Worm (Caenorhabditis elegans) whole organism, L1 larva: ENCODE results near the gene slcf-1.

Source experiments
- C34B4.2 ChIP-seq: sonication (generic microtip); optimal IDR thresholded peaks from 2 replicates; lab custom pipeline; 2017; ENCODE audit warnings: mild to moderate bottlenecking, missing genetic modification characterization, missing compliant biosample characterization
- aha-1 ChIP-seq: fragments of 150-350 bp; optimal IDR thresholded peaks from 2 replicates; lab custom pipeline; 2014; ENCODE audit warnings: missing biosample characterization, missing genetic modification characterization
- alr-1 ChIP-seq: fragments of 200-800 bp; sonication (Bioruptor generic); optimal IDR thresholded peaks from 2 replicates; lab custom pipeline; 2018; ENCODE audit warnings: borderline replicate concordance, mild to moderate bottlenecking, missing genetic modification characterization, missing compliant biosample characterization
- ama-1 ChIP-seq: fragments of 150-350 bp; optimal IDR thresholded peaks from 2 replicates; lab custom pipeline; 2014
- ceh-8 ChIP-seq: fragments of 200-800 bp; sonication (Bioruptor generic); optimal IDR thresholded peaks from 2 replicates; lab custom pipeline; 2018; ENCODE audit warnings: mild to moderate bottlenecking, missing genetic modification characterization, moderate library complexity, missing compliant biosample characterization
- ces-1 ChIP-seq: fragments of 150-350 bp; optimal IDR thresholded peaks from 2 replicates; lab custom pipeline; 2014; ENCODE audit warnings: missing biosample characterization, missing genetic modification reagents, missing genetic modification characterization
- efl-1 ChIP-seq, 4 experiments: fragments of 150-350 bp; optimal IDR thresholded peaks in 3 of 4; peaks in 1 of 4; 1 replicate in 1 of 4; 2 replicates in 3 of 4; lab custom pipeline; 2014; ENCODE audit warnings: missing biosample characterization in 2 of 4, missing genetic modification characterization in 2 of 4, missing genetic modification reagents in 2 of 4
- efl-3 ChIP-seq: fragments of 200-800 bp; sonication (Bioruptor generic); optimal IDR thresholded peaks from 2 replicates; lab custom pipeline; 2018; ENCODE audit warnings: mild to moderate bottlenecking, missing genetic modification characterization, missing compliant biosample characterization
- egl-13 ChIP-seq: sonication (generic microtip); optimal IDR thresholded peaks from 2 replicates; lab custom pipeline; 2016; ENCODE audit warnings: missing genotype, missing genetic modification reagents, missing genetic modification characterization, missing compliant biosample characterization
- egl-27 ChIP-seq, 2 experiments: fragments of 150-350 bp in 1 of 2; sonication (generic microtip); optimal IDR thresholded peaks; 3 replicates each; lab custom pipeline; 2017 to 2018; ENCODE audit warnings: missing biosample characterization in 2 of 2, missing genetic modification characterization in 2 of 2, missing genetic modification reagents in 2 of 2
- elt-2 ChIP-seq: sonication (generic microtip); optimal IDR thresholded peaks from 2 replicates; lab custom pipeline; 2016; ENCODE audit warnings: missing genetic modification characterization, mild to moderate bottlenecking, inconsistent platforms, missing compliant biosample characterization, missing genetic modification reagents
- elt-3 ChIP-seq, 6 experiments: fragments of 150-350 bp in 1 of 6; sonication (generic microtip); optimal IDR thresholded peaks; 2 replicates each; lab custom pipeline; 2017 to 2018; ENCODE audit warnings: missing biosample characterization in 6 of 6, missing genetic modification characterization in 6 of 6, inconsistent platforms in 1 of 6
- fkh-10 ChIP-seq: sonication (generic microtip); optimal IDR thresholded peaks from 2 replicates; lab custom pipeline; 2017; ENCODE audit warnings: missing biosample characterization, missing genetic modification reagents, missing genetic modification characterization
- fkh-4 ChIP-seq: sonication (generic microtip); optimal IDR thresholded peaks from 2 replicates; lab custom pipeline; 2016; ENCODE audit warnings: missing compliant biosample characterization, missing genetic modification characterization, borderline replicate concordance
- fos-1 ChIP-seq: fragments of 150-350 bp; optimal IDR thresholded peaks from 2 replicates; lab custom pipeline; 2014; ENCODE audit warnings: missing biosample characterization, missing genetic modification characterization
- grh-1 ChIP-seq: fragments of 200-800 bp; sonication (Bioruptor generic); IDR thresholded peaks from 2 replicates; pipeline ENCODE4 v1.3.6; 2022; ENCODE audit warnings: missing genetic modification reagents, missing genetic modification characterization, missing compliant biosample characterization
- hlh-4 ChIP-seq: sonication (generic microtip); optimal IDR thresholded peaks from 2 replicates; lab custom pipeline; 2016; ENCODE audit warnings: mild to moderate bottlenecking, missing genetic modification characterization, missing compliant biosample characterization
- irx-1 ChIP-seq: sonication (generic microtip); optimal IDR thresholded peaks from 2 replicates; lab custom pipeline; 2016; ENCODE audit warnings: missing genetic modification characterization, missing compliant biosample characterization
- jun-1 ChIP-seq: fragments of 150-350 bp; optimal IDR thresholded peaks from 2 replicates; lab custom pipeline; 2014; ENCODE audit warnings: missing biosample characterization, missing genetic modification reagents, missing genetic modification characterization
- lin-13 ChIP-seq: fragments of 150-350 bp; optimal IDR thresholded peaks from 2 replicates; lab custom pipeline; 2014; ENCODE audit warnings: missing biosample characterization, missing genetic modification reagents, missing genetic modification characterization
- lin-35 ChIP-seq, 2 experiments: fragments of 150-350 bp; optimal IDR thresholded peaks; 2 replicates each; lab custom pipeline; 2014; ENCODE audit warnings: missing biosample characterization in 2 of 2, missing genetic modification characterization in 2 of 2, missing genetic modification reagents in 2 of 2
- lir-3 ChIP-seq: sonication (generic microtip); optimal IDR thresholded peaks from 2 replicates; lab custom pipeline; 2016; ENCODE audit warnings: mild to moderate bottlenecking, missing genetic modification characterization, moderate library complexity, missing compliant biosample characterization; ENCODE audit not compliant: poor library complexity
- lsy-2 ChIP-seq, 2 experiments: fragments of 150-350 bp; optimal IDR thresholded peaks; 2 replicates each; lab custom pipeline; 2014; ENCODE audit warnings: missing biosample characterization in 2 of 2, missing genetic modification characterization in 2 of 2
- mdl-1 ChIP-seq, 2 experiments: fragments of 150-350 bp; optimal IDR thresholded peaks; 2 replicates each; lab custom pipeline; 2014 to 2017; ENCODE audit warnings: missing biosample characterization in 2 of 2, missing genetic modification characterization in 2 of 2, inconsistent platforms in 1 of 2
- mep-1 ChIP-seq: fragments of 150-350 bp; optimal IDR thresholded peaks from 2 replicates; lab custom pipeline; 2014; ENCODE audit warnings: missing biosample characterization, missing genetic modification characterization
- nhr-20 ChIP-seq: sonication (generic microtip); optimal IDR thresholded peaks from 2 replicates; lab custom pipeline; 2016; ENCODE audit warnings: mild to moderate bottlenecking, missing genetic modification characterization, missing compliant biosample characterization
- nhr-237 ChIP-seq: fragments of 150-350 bp; optimal IDR thresholded peaks from 2 replicates; lab custom pipeline; 2014; ENCODE audit warnings: missing biosample characterization, missing genetic modification characterization
- nhr-71 ChIP-seq: sonication (generic microtip); optimal IDR thresholded peaks from 2 replicates; lab custom pipeline; 2016; ENCODE audit warnings: mild to moderate bottlenecking, missing genetic modification characterization, moderate library complexity, missing compliant biosample characterization
- nhr-77 ChIP-seq: fragments of 150-350 bp; optimal IDR thresholded peaks from 2 replicates; lab custom pipeline; 2014; ENCODE audit warnings: missing biosample characterization, missing genetic modification characterization
- nhr-85 ChIP-seq: sonication (generic microtip); peaks from one replicate; lab custom pipeline; 2016; ENCODE audit warnings: missing genetic modification characterization, inconsistent platforms, missing compliant biosample characterization
- pag-3 ChIP-seq: sonication (generic microtip); optimal IDR thresholded peaks from 2 replicates; lab custom pipeline; 2017; ENCODE audit warnings: missing genetic modification characterization, mild to moderate bottlenecking, missing compliant biosample characterization, antibody characterized with exemption, borderline replicate concordance; ENCODE audit not compliant: insufficient read depth
- skn-1 ChIP-seq: fragments of 150-350 bp; optimal IDR thresholded peaks from 2 replicates; lab custom pipeline; 2014; ENCODE audit warnings: missing biosample characterization, missing genetic modification characterization
- snu-23 ChIP-seq: sonication (generic microtip); optimal IDR thresholded peaks from 2 replicates; lab custom pipeline; 2016; ENCODE audit warnings: missing genetic modification characterization, missing compliant biosample characterization
- sox-4 ChIP-seq: sonication (generic microtip); optimal IDR thresholded peaks from 2 replicates; lab custom pipeline; 2016; ENCODE audit warnings: missing genetic modification characterization, missing compliant biosample characterization
- sptf-1 ChIP-seq: fragments of 150-350 bp; optimal IDR thresholded peaks from 2 replicates; lab custom pipeline; 2014; ENCODE audit warnings: missing biosample characterization, missing genetic modification characterization
- sup-37 ChIP-seq: fragments of 200-800 bp; sonication (Bioruptor generic); optimal IDR thresholded peaks from 2 replicates; lab custom pipeline; 2018; ENCODE audit warnings: mild to moderate bottlenecking, missing genetic modification characterization, missing compliant biosample characterization
- swsn-7 ChIP-seq: sonication (generic microtip); optimal IDR thresholded peaks from 2 replicates; lab custom pipeline; 2016; ENCODE audit warnings: missing genetic modification characterization, missing compliant biosample characterization
- vab-15 ChIP-seq: sonication (generic microtip); optimal IDR thresholded peaks from 2 replicates; lab custom pipeline; 2017; ENCODE audit warnings: missing genotype, mild to moderate bottlenecking, missing genetic modification characterization, missing compliant biosample characterization
- zag-1 ChIP-seq: fragments of 150-350 bp; optimal IDR thresholded peaks from 2 replicates; lab custom pipeline; 2014; ENCODE audit warnings: missing biosample characterization, missing genetic modification characterization
- ztf-4 ChIP-seq: fragments of 150-350 bp; optimal IDR thresholded peaks from 2 replicates; lab custom pipeline; 2014; ENCODE audit warnings: missing biosample characterization, missing genetic modification characterization

The slcf-1 gene

ce11 chrX:10524483-10524948 lies 4.6 kb upstream of the slcf-1 start, which contains the start of the genes mboa-7 and git-1 (continued):
- TF ChIP-seq sup-37: no peak
- no peak for TF ChIP-seq hlh-4 (tag; lab: Kevin White, UChicago)
- no peak for TF ChIP-seq aha-1 (tag; lab: Kevin White, UChicago)
- peak; percentile 37 for TF ChIP-seq skn-1 (tag; lab: Kevin White, UChicago)
- no peak for TF ChIP-seq lin-13 (GFP tag; lab: Kevin White, UChicago)
- TF ChIP-seq ama-1: no peak
- TF ChIP-seq alr-1: no peak
- no peak for TF ChIP-seq sox-4 (tag; lab: Kevin White, UChicago)
- no peak for TF ChIP-seq egl-13 (tag; lab: Kevin White, UChicago)
- TF ChIP-seq nhr-77 (tag; lab: Kevin White, UChicago): peak; percentile 45
- no peak for TF ChIP-seq C34B4.2 (tag; lab: Kevin White, UChicago)
- TF ChIP-seq zag-1 (tag; lab: Kevin White, UChicago): no peak
- TF ChIP-seq irx-1 (tag; lab: Kevin White, UChicago): no peak
- no peak for TF ChIP-seq ztf-4 (tag; lab: Kevin White, UChicago)
- TF ChIP-seq efl-1 (optimal IDR thresholded peaks at IDR 0.05; lab: Kevin White, UChicago): peak; percentile 42 to 49
- peak; percentile 12 to 92 for TF ChIP-seq efl-1 (GFP tag; optimal IDR thresholded peaks at IDR 0.05 in 1 of 2; lab: Kevin White, UChicago)
- TF ChIP-seq jun-1: no peak
- peak; percentile 61 for TF ChIP-seq swsn-7 (tag; lab: Kevin White, UChicago)
- TF ChIP-seq ces-1 (GFP tag; lab: Kevin White, UChicago): no peak
- no peak for TF ChIP-seq nhr-85 (tag; lab: Kevin White, UChicago)
- TF ChIP-seq mep-1 (tag; lab: Kevin White, UChicago): peak; percentile 55
- no peak for TF ChIP-seq lir-3 (tag; lab: Kevin White, UChicago)
- TF ChIP-seq fkh-10: no peak
- no peak for TF ChIP-seq fkh-4
- peak; percentile 66 to 73 for TF ChIP-seq lsy-2 (tag; optimal IDR thresholded peaks at IDR 0.05; lab: Kevin White, UChicago)
- no peak for TF ChIP-seq nhr-237
- peak in 3 of 6 experiments; percentile 30 to 74 (median 57) for TF ChIP-seq elt-3 (tag; optimal IDR thresholded peaks at IDR 0.05; lab: Kevin White, UChicago)
- peak; percentile 15 for TF ChIP-seq vab-15 (tag; lab: Kevin White, UChicago)
- no peak for TF ChIP-seq sptf-1 (tag; lab: Kevin White, UChicago)
- TF ChIP-seq pag-3 (tag; lab: Kevin White, UChicago): no peak
- no peak for TF ChIP-seq ceh-8 (GFP tag; lab: Kevin White, UChicago)
- peak; percentile 42; the same call in 1 of the 2 replicates for TF ChIP-seq grh-1 (GFP tag; lab: Robert Waterston, UW)
- TF ChIP-seq efl-3 (GFP tag; lab: Kevin White, UChicago): no peak
- TF ChIP-seq egl-27 (tag; optimal IDR thresholded peaks at IDR 0.05; lab: Kevin White, UChicago): no peak
- no peak for TF ChIP-seq fos-1

ce11 chrX:10527414-10527813 lies 1.7 kb upstream of the slcf-1 start:
- peak; percentile 39 for TF ChIP-seq elt-2 (tag; lab: Kevin White, UChicago)
- TF ChIP-seq snu-23: no peak
- TF ChIP-seq egl-27 (tag; optimal IDR thresholded peaks at IDR 0.05; lab: Kevin White, UChicago): no peak
- no peak for TF ChIP-seq ceh-8 (GFP tag; lab: Kevin White, UChicago)
- TF ChIP-seq mdl-1 (tag; optimal IDR thresholded peaks at IDR 0.05; lab: Kevin White, UChicago): peak in 1 of 2 experiments; percentile 10

- peak; percentile 93 for TF ChIP-seq elt-2 (tag; lab: Kevin White, UChicago)
- no peak for TF ChIP-seq ces-1 (GFP tag; lab: Kevin White, UChicago)
- peak; percentile 26 for TF ChIP-seq egl-13 (tag; lab: Kevin White, UChicago)
- TF ChIP-seq fkh-4: no peak
- TF ChIP-seq nhr-20: peak; percentile 18
- peak; percentile 15 for TF ChIP-seq nhr-71 (tag; lab: Kevin White, UChicago)
- TF ChIP-seq lin-35 (GFP tag; optimal IDR thresholded peaks at IDR 0.05; lab: Kevin White, UChicago): peak in 1 of 2 experiments; percentile 38
- TF ChIP-seq nhr-77 (tag; lab: Kevin White, UChicago): no peak
Measured at ce11 chrX:10532180-10532833, 3.2 kb downstream of the slcf-1 start.
